Worm (Caenorhabditis elegans) whole organism, mixed stage, embryonic: Measurements from ENCODE around the gene F38A1.15.

Experiments used
- M03D4.4 ChIP-seq: sonication (generic microtip); optimal IDR thresholded peaks from 2 replicates; lab custom pipeline; 2017; ENCODE audit warnings: mild to moderate bottlenecking, missing genetic modification characterization, missing compliant biosample characterization
- bed-3 ChIP-seq: fragments of 200-800 bp; sonication (Bioruptor generic); optimal IDR thresholded peaks from 3 replicates; lab custom pipeline; 2018; ENCODE audit warnings: mild to moderate bottlenecking, missing genetic modification characterization, moderate library complexity, missing compliant biosample characterization
- blmp-1 ChIP-seq: fragments of 150-350 bp; optimal IDR thresholded peaks from 2 replicates; lab custom pipeline; 2014; ENCODE audit warnings: missing biosample characterization, missing genetic modification characterization
- ceh-39 ChIP-seq: fragments of 150-350 bp; optimal IDR thresholded peaks from 2 replicates; lab custom pipeline; 2014; ENCODE audit warnings: missing biosample characterization, missing genetic modification characterization
- ceh-43 ChIP-seq: fragments of 200-800 bp; sonication (Bioruptor generic); optimal IDR thresholded peaks from 2 replicates; lab custom pipeline; 2018; ENCODE audit warnings: mild to moderate bottlenecking, missing genetic modification characterization, moderate library complexity, missing compliant biosample characterization
- ceh-83 ChIP-seq: fragments of 200-800 bp; sonication (Bioruptor generic); optimal IDR thresholded peaks from 2 replicates; lab custom pipeline; 2018; ENCODE audit warnings: mild to moderate bottlenecking, missing genetic modification characterization, missing compliant biosample characterization
- ces-1 ChIP-seq: fragments of 150-350 bp; optimal IDR thresholded peaks from 2 replicates; lab custom pipeline; 2014; ENCODE audit warnings: missing biosample characterization, missing genetic modification reagents, missing genetic modification characterization
- cnd-1 ChIP-seq: fragments of 200-800 bp; sonication (Bioruptor generic); optimal IDR thresholded peaks from 2 replicates; lab custom pipeline; 2018; ENCODE audit warnings: mild to moderate bottlenecking, missing genetic modification characterization, missing compliant biosample characterization
- drap-1 ChIP-seq: fragments of 200-800 bp; sonication (Bioruptor generic); optimal IDR thresholded peaks from 3 replicates; lab custom pipeline; 2018; ENCODE audit warnings: mild to moderate bottlenecking, missing genetic modification characterization, missing compliant biosample characterization
- elt-1 ChIP-seq: sonication (generic microtip); optimal IDR thresholded peaks from 2 replicates; lab custom pipeline; 2017; ENCODE audit warnings: missing genetic modification characterization, mild to moderate bottlenecking, missing compliant biosample characterization, antibody characterized with exemption, moderate library complexity, borderline replicate concordance; ENCODE audit not compliant: insufficient read depth
- elt-3 ChIP-seq: fragments of 150-350 bp; optimal IDR thresholded peaks from 2 replicates; lab custom pipeline; 2014; ENCODE audit warnings: missing biosample characterization, missing genetic modification characterization
- hlh-1 ChIP-seq: fragments of 150-350 bp; optimal IDR thresholded peaks from 2 replicates; lab custom pipeline; 2014; ENCODE audit warnings: missing biosample characterization, missing genetic modification reagents, missing genetic modification characterization
- lin-13 ChIP-seq: fragments of 150-350 bp; optimal IDR thresholded peaks from 2 replicates; lab custom pipeline; 2014; ENCODE audit warnings: missing biosample characterization, missing genetic modification characterization
- lin-32 ChIP-seq: fragments of 200-800 bp; sonication (Bioruptor generic); optimal IDR thresholded peaks from 2 replicates; lab custom pipeline; 2018; ENCODE audit warnings: mild to moderate bottlenecking, missing genetic modification characterization, missing compliant biosample characterization
- lsy-2 ChIP-seq: fragments of 150-350 bp; optimal IDR thresholded peaks from 2 replicates; lab custom pipeline; 2014; ENCODE audit warnings: missing biosample characterization, missing genetic modification characterization
- mab-5 ChIP-seq: fragments of 150-350 bp; optimal IDR thresholded peaks from 2 replicates; lab custom pipeline; 2014; ENCODE audit warnings: missing biosample characterization, missing genetic modification characterization
- mep-1 ChIP-seq: fragments of 150-350 bp; optimal IDR thresholded peaks from 2 replicates; lab custom pipeline; 2017; ENCODE audit warnings: missing biosample characterization, missing genetic modification reagents, missing genetic modification characterization, inconsistent platforms
- mls-2 ChIP-seq: sonication (generic microtip); optimal IDR thresholded peaks from 2 replicates; lab custom pipeline; 2016; ENCODE audit warnings: mild to moderate bottlenecking, missing genetic modification characterization, moderate library complexity, missing compliant biosample characterization
- nhr-12 ChIP-seq: fragments of 150-350 bp; optimal IDR thresholded peaks from 2 replicates; lab custom pipeline; 2014; ENCODE audit warnings: missing biosample characterization, missing genetic modification characterization
- nhr-2 ChIP-seq: fragments of 150-350 bp; optimal IDR thresholded peaks from 2 replicates; lab custom pipeline; 2014; ENCODE audit warnings: missing biosample characterization, missing genetic modification characterization
- nhr-237 ChIP-seq: fragments of 150-350 bp; optimal IDR thresholded peaks from 2 replicates; lab custom pipeline; 2014; ENCODE audit warnings: missing biosample characterization, missing genetic modification characterization
- nhr-28 ChIP-seq: fragments of 150-350 bp; optimal IDR thresholded peaks from 2 replicates; lab custom pipeline; 2014; ENCODE audit warnings: missing biosample characterization, missing genetic modification characterization
- nhr-76 ChIP-seq: sonication (generic microtip); optimal IDR thresholded peaks from 2 replicates; lab custom pipeline; 2017; ENCODE audit warnings: missing biosample characterization, missing genetic modification characterization
- pha-4 ChIP-seq: fragments of 150-350 bp; optimal IDR thresholded peaks from 2 replicates; lab custom pipeline; 2018; ENCODE audit warnings: missing biosample characterization, missing genetic modification reagents, missing genetic modification characterization
- sem-2 ChIP-seq: fragments of 200-800 bp; sonication (Bioruptor generic); optimal IDR thresholded peaks from 2 replicates; lab custom pipeline; 2018; ENCODE audit warnings: mild to moderate bottlenecking, missing genetic modification characterization, missing compliant biosample characterization
- snpc-4 ChIP-seq: fragments of 150-350 bp; optimal IDR thresholded peaks from 2 replicates; lab custom pipeline; 2014; ENCODE audit warnings: missing biosample characterization, missing genetic modification characterization
- sptf-1 ChIP-seq: sonication (generic microtip); optimal IDR thresholded peaks from 2 replicates; lab custom pipeline; 2017; ENCODE audit warnings: mild to moderate bottlenecking, missing genetic modification characterization, moderate library complexity, missing compliant biosample characterization
- tbx-8 ChIP-seq: fragments of 200-800 bp; sonication (Bioruptor generic); optimal IDR thresholded peaks from 2 replicates; lab custom pipeline; 2018; ENCODE audit warnings: mild to moderate bottlenecking, missing genetic modification characterization, moderate library complexity, missing compliant biosample characterization
- unc-120 ChIP-seq: sonication (generic microtip); optimal IDR thresholded peaks from 2 replicates; lab custom pipeline; 2017; ENCODE audit warnings: missing genetic modification characterization, missing compliant biosample characterization; ENCODE audit not compliant: poor library complexity, severe bottlenecking
- unc-39 ChIP-seq: fragments of 150-350 bp; optimal IDR thresholded peaks from 2 replicates; lab custom pipeline; 2014; ENCODE audit warnings: missing biosample characterization, missing genetic modification characterization
- zip-8 ChIP-seq: fragments of 150-350 bp; optimal IDR thresholded peaks from 2 replicates; lab custom pipeline; 2014; ENCODE audit warnings: missing biosample characterization, missing genetic modification characterization

F38A1.15 gene

DNA sequence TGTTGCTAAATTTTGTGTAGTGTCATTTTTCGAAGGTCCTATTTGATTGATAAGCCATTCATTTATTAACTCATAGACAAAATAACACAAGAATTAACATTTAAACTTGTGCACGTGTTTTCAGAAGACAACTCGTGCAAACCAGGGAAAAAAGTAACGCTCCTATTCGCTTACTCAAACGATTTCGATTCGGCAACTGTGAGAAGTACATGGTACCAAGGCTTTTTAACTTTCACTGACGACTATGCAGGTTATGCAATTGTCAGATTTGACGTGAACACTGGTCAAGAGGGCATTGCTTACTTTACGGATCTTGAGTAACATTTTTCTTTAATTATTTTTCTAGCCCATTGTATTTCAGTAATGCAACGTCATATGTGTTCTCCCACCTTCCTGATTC is 18.7 kb upstream of the F38A1.15 start:
- TF ChIP-seq nhr-76 (tag; lab: Kevin White, UChicago), result no peak
- no peak for TF ChIP-seq sem-2
- no peak for TF ChIP-seq nhr-2
- no peak for TF ChIP-seq blmp-1 (tag; lab: Kevin White, UChicago)
- no peak for TF ChIP-seq mab-5 (tag; lab: Kevin White, UChicago)
- no peak for TF ChIP-seq nhr-28 (tag; lab: Kevin White, UChicago)
- no peak for TF ChIP-seq hlh-1 (tag; lab: Kevin White, UChicago)
- TF ChIP-seq lsy-2, result no peak
- no peak for TF ChIP-seq drap-1 (GFP tag; lab: Kevin White, UChicago)
- no peak for TF ChIP-seq lin-13 (tag; lab: Kevin White, UChicago)
- TF ChIP-seq cnd-1 (tag; lab: Kevin White, UChicago), result no peak
- TF ChIP-seq ceh-39 (tag; lab: Kevin White, UChicago), result no peak
- no peak for TF ChIP-seq unc-120 (tag; lab: Kevin White, UChicago)
- no peak for TF ChIP-seq elt-1
- TF ChIP-seq zip-8 (tag; lab: Kevin White, UChicago), result no peak
- TF ChIP-seq M03D4.4, result no peak

DNA sequence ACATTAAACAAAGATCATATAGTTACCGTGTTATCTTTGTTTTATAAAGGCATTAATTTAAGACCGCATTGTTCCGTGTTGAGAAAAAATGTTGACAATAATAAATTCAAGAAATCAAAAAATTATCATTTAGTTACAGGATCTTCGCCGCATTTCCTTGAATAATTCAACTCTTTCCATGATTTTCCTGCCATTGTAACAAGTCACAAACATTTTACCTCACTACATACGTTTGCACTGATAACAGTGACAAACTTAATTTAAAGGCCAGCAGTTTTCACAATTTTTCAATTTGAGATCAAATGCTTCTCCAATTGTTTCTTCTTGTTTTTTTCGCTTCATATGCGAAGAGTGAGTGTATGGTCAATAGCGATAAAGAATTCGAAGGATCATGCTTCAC is 17.8 kb upstream of the F38A1.15 start, which contains the start of gene clec-169:
Gene clec-169 (plus strand): TSS at position 301 of the 400 bp plus-strand sequence.
- no peak for TF ChIP-seq pha-4 (tag; lab: Kevin White, UChicago)
- no peak for TF ChIP-seq ceh-43
- TF ChIP-seq mab-5 (tag; lab: Kevin White, UChicago), result no peak
- TF ChIP-seq ceh-83 (GFP tag; lab: Kevin White, UChicago), result no peak
- no peak for TF ChIP-seq bed-3 (GFP tag; lab: Kevin White, UChicago)
- no peak for TF ChIP-seq unc-39 (tag; lab: Kevin White, UChicago)
- TF ChIP-seq hlh-1 (tag; lab: Kevin White, UChicago), result no peak
- TF ChIP-seq nhr-28 (tag; lab: Kevin White, UChicago), result no peak
- no peak for TF ChIP-seq sptf-1 (tag; lab: Kevin White, UChicago)
- TF ChIP-seq mls-2 (tag; lab: Kevin White, UChicago), result no peak
- TF ChIP-seq sem-2, result no peak

- TF ChIP-seq nhr-12, result no peak
- TF ChIP-seq mab-5 (tag; lab: Kevin White, UChicago), result no peak
- no peak for TF ChIP-seq drap-1 (GFP tag; lab: Kevin White, UChicago)
- TF ChIP-seq unc-39 (tag; lab: Kevin White, UChicago), result no peak
Measured at ce11 chrIV:1260474-1260873, 17.3 kb upstream of the F38A1.15 start.

ce11 chrIV:1256723-1257122 is 13.5 kb upstream of the F38A1.15 start, which contains the start of gene clec-168:
TSS of gene clec-168 (plus strand) at chrIV:1256969.
- no peak for TF ChIP-seq unc-120 (tag; lab: Kevin White, UChicago)
- TF ChIP-seq unc-39 (tag; lab: Kevin White, UChicago), result no peak
- TF ChIP-seq ceh-43, result no peak
- TF ChIP-seq elt-1, result no peak
- no peak for TF ChIP-seq lin-13 (tag; lab: Kevin White, UChicago)
- no peak for TF ChIP-seq nhr-237 (tag; lab: Kevin White, UChicago)
- TF ChIP-seq nhr-2, result no peak
- no peak for TF ChIP-seq elt-3 (tag; lab: Kevin White, UChicago)
- TF ChIP-seq zip-8 (tag; lab: Kevin White, UChicago), result no peak
- no peak for TF ChIP-seq ces-1 (GFP tag; lab: Kevin White, UChicago)
- TF ChIP-seq bed-3 (GFP tag; lab: Kevin White, UChicago), result no peak
- no peak for TF ChIP-seq blmp-1 (tag; lab: Kevin White, UChicago)

ce11 chrIV:1255632-1256031 is 12.4 kb upstream of the F38A1.15 start, which contains the start of gene clec-167:
TSS of gene clec-167 (minus strand) at chrIV:1255732.
- no peak for TF ChIP-seq tbx-8 (GFP tag; lab: Kevin White, UChicago)
- no peak for TF ChIP-seq ceh-39 (tag; lab: Kevin White, UChicago)
- TF ChIP-seq drap-1 (GFP tag; lab: Kevin White, UChicago), result no peak
- no peak for TF ChIP-seq nhr-237 (tag; lab: Kevin White, UChicago)
- TF ChIP-seq sptf-1 (tag; lab: Kevin White, UChicago), result no peak
- no peak for TF ChIP-seq elt-3 (tag; lab: Kevin White, UChicago)
- TF ChIP-seq nhr-76 (tag; lab: Kevin White, UChicago), result no peak
- TF ChIP-seq lsy-2, result no peak
- no peak for TF ChIP-seq elt-1
- TF ChIP-seq nhr-28 (tag; lab: Kevin White, UChicago), result no peak
- TF ChIP-seq lin-32 (GFP tag; lab: Kevin White, UChicago), result no peak
- no peak for TF ChIP-seq pha-4 (tag; lab: Kevin White, UChicago)
- no peak for TF ChIP-seq nhr-2
- TF ChIP-seq mep-1, result no peak
- TF ChIP-seq unc-120 (tag; lab: Kevin White, UChicago), result no peak
- TF ChIP-seq M03D4.4, result no peak
- TF ChIP-seq nhr-12, result no peak
- TF ChIP-seq snpc-4 (tag; lab: Kevin White, UChicago), result no peak
- no peak for TF ChIP-seq lin-13 (tag; lab: Kevin White, UChicago)
